Worm (Caenorhabditis elegans) whole organism, young adult: Measurements from ENCODE around the gene F58F12.4.
A peak's percentile ranks its signal among the peaks of the same experiment; 100 is the strongest.

Experiments
- C06A6.2 ChIP-seq: fragments of 200-800 bp; sonication (Bioruptor generic); conservative IDR thresholded peaks from 2 replicates; pipeline ENCODE4 v1.3.6; 2022; ENCODE audit warnings: missing genetic modification characterization, missing compliant biosample characterization
- F10E7.11 ChIP-seq: sonication (generic microtip); optimal IDR thresholded peaks from 2 replicates; lab custom pipeline; 2017; ENCODE audit warnings: mild to moderate bottlenecking, missing genetic modification characterization, moderate library complexity, missing compliant biosample characterization
- F22D6.2 ChIP-seq: sonication (generic microtip); optimal IDR thresholded peaks from 2 replicates; lab custom pipeline; 2016; ENCODE audit warnings: mild to moderate bottlenecking, missing genetic modification characterization, missing compliant biosample characterization
- F49E8.2 ChIP-seq: sonication (generic microtip); optimal IDR thresholded peaks from 3 replicates; lab custom pipeline; 2017; ENCODE audit warnings: missing genetic modification characterization, mild to moderate bottlenecking, missing compliant biosample characterization, antibody characterized with exemption, moderate library complexity; ENCODE audit not compliant: insufficient read depth
- F52B5.7 ChIP-seq: sonication (generic microtip); optimal IDR thresholded peaks from 2 replicates; lab custom pipeline; 2016; ENCODE audit warnings: mild to moderate bottlenecking, missing genetic modification characterization, missing compliant biosample characterization
- F57C9.4 ChIP-seq: sonication (generic microtip); optimal IDR thresholded peaks from 2 replicates; lab custom pipeline; 2017; ENCODE audit warnings: mild to moderate bottlenecking, missing genetic modification characterization, missing compliant biosample characterization
- T26A5.8 ChIP-seq: sonication (generic microtip); optimal IDR thresholded peaks from 2 replicates; lab custom pipeline; 2016; ENCODE audit warnings: missing genetic modification characterization, missing compliant biosample characterization
- Y53F4B.3 ChIP-seq: fragments of 200-800 bp; sonication (Bioruptor generic); IDR thresholded peaks from 2 replicates; pipeline ENCODE4 v1.3.6; 2022; ENCODE audit warnings: missing genetic modification reagents, missing genetic modification characterization, missing compliant biosample characterization
- Y53G8AR.9 ChIP-seq: fragments of 200-800 bp; sonication (Bioruptor generic); conservative IDR thresholded peaks from 2 replicates; pipeline ENCODE4 v1.3.6; 2022; ENCODE audit warnings: missing genetic modification reagents, missing genetic modification characterization, missing compliant biosample characterization
- Y79H2A.3 ChIP-seq: fragments of 200-800 bp; sonication (Bioruptor generic); conservative IDR thresholded peaks from 2 replicates; pipeline ENCODE4 v1.3.6; 2022; ENCODE audit warnings: missing genetic modification reagents, missing genetic modification characterization, missing compliant biosample characterization
- ZK185.1 ChIP-seq: sonication (generic microtip); optimal IDR thresholded peaks from 2 replicates; lab custom pipeline; 2016; ENCODE audit warnings: mild to moderate bottlenecking, missing genetic modification characterization, missing compliant biosample characterization; ENCODE audit not compliant: poor library complexity, severe bottlenecking
- akir-1 ChIP-seq: fragments of 200-800 bp; sonication (Bioruptor generic); optimal IDR thresholded peaks from 2 replicates; lab custom pipeline; 2018; ENCODE audit warnings: mild to moderate bottlenecking, missing genetic modification characterization, moderate library complexity, missing compliant biosample characterization
- attf-3 ChIP-seq: fragments of 200-800 bp; sonication (Bioruptor generic); conservative IDR thresholded peaks from 2 replicates; pipeline ENCODE4 v1.3.6; 2022; ENCODE audit warnings: missing genetic modification reagents, missing genetic modification characterization, missing compliant biosample characterization
- bed-1 ChIP-seq: fragments of 200-800 bp; sonication (Bioruptor generic); IDR thresholded peaks from 2 replicates; pipeline ENCODE4 v1.3.6; 2022; ENCODE audit warnings: missing genetic modification reagents, missing genetic modification characterization, missing compliant biosample characterization
- cebp-1 ChIP-seq, 2 experiments: fragments of 200-800 bp in 1 of 2; sonication (Bioruptor generic) in 1 of 2; sonication (generic microtip) in 1 of 2; IDR thresholded peaks in 1 of 2; optimal IDR thresholded peaks in 1 of 2; 2 replicates each; pipeline versions ENCODE4 v1.3.6 to Lab custom; 2017 to 2022; ENCODE audit warnings: missing compliant biosample characterization in 2 of 2, missing genetic modification characterization in 2 of 2, mild to moderate bottlenecking in 1 of 2, missing genetic modification reagents in 1 of 2, moderate library complexity in 1 of 2
- ceh-100 ChIP-seq: fragments of 200-800 bp; sonication (Bioruptor generic); IDR thresholded peaks from 2 replicates; pipeline ENCODE4 v1.3.6; 2022; ENCODE audit warnings: missing genetic modification reagents, missing genetic modification characterization, missing compliant biosample characterization
- ceh-40 ChIP-seq: fragments of 200-800 bp; sonication (Bioruptor generic); IDR thresholded peaks from 2 replicates; pipeline ENCODE4 v1.3.6; 2022; ENCODE audit warnings: missing genetic modification characterization, missing compliant biosample characterization
- chd-7 ChIP-seq: sonication (generic microtip); optimal IDR thresholded peaks from 2 replicates; lab custom pipeline; 2016; ENCODE audit warnings: mild to moderate bottlenecking, missing genetic modification characterization, moderate library complexity, missing compliant biosample characterization
- die-1 ChIP-seq: sonication (generic microtip); optimal IDR thresholded peaks from 2 replicates; lab custom pipeline; 2016; ENCODE audit warnings: missing genotype, mild to moderate bottlenecking, missing genetic modification characterization, missing compliant biosample characterization
- dpff-1 ChIP-seq: sonication (generic microtip); optimal IDR thresholded peaks from 2 replicates; lab custom pipeline; 2017; ENCODE audit warnings: mild to moderate bottlenecking, missing genetic modification characterization, missing compliant biosample characterization
- dpl-1 ChIP-seq: fragments of 150-350 bp; optimal IDR thresholded peaks from 2 replicates; lab custom pipeline; 2014; ENCODE audit warnings: missing biosample characterization, missing genetic modification reagents, missing genetic modification characterization
- egl-44 ChIP-seq: fragments of 200-800 bp; sonication (Bioruptor generic); IDR thresholded peaks from 2 replicates; pipeline ENCODE4 v1.3.6; 2022; ENCODE audit warnings: missing genetic modification reagents, missing genetic modification characterization, missing compliant biosample characterization
- ekl-4 ChIP-seq: fragments of 200-800 bp; sonication (Bioruptor generic); IDR thresholded peaks from 2 replicates; pipeline ENCODE4 v1.3.6; 2022; ENCODE audit warnings: missing genetic modification reagents, missing genetic modification characterization, missing compliant biosample characterization
- him-1 ChIP-seq: sonication (generic microtip); optimal IDR thresholded peaks from 2 replicates; lab custom pipeline; 2016; ENCODE audit warnings: missing genotype, missing genetic modification reagents, missing genetic modification characterization, missing compliant biosample characterization
- hlh-12 ChIP-seq: sonication (generic microtip); optimal IDR thresholded peaks from 2 replicates; lab custom pipeline; 2016; ENCODE audit warnings: missing genetic modification characterization, missing compliant biosample characterization
- hmg-1.2 ChIP-seq: fragments of 200-800 bp; sonication (Bioruptor generic); IDR thresholded peaks from 2 replicates; pipeline ENCODE4 v1.3.6; 2022; ENCODE audit warnings: missing genetic modification reagents, missing genetic modification characterization, missing compliant biosample characterization
- hmg-20 ChIP-seq: fragments of 200-800 bp; sonication (Bioruptor generic); IDR thresholded peaks from 2 replicates; pipeline ENCODE4 v1.3.6; 2022; ENCODE audit warnings: missing genetic modification reagents, missing genetic modification characterization, missing compliant biosample characterization
- lag-1 ChIP-seq: fragments of 200-800 bp; sonication (Bioruptor generic); IDR thresholded peaks from 2 replicates; pipeline ENCODE4 v1.3.6; 2022; ENCODE audit warnings: missing genetic modification reagents, missing genetic modification characterization, missing compliant biosample characterization
- let-526 ChIP-seq: fragments of 200-800 bp; sonication (Bioruptor generic); IDR thresholded peaks from 2 replicates; pipeline ENCODE4 v1.3.6; 2022; ENCODE audit warnings: missing genetic modification reagents, missing genetic modification characterization, missing compliant biosample characterization
- lin-26 ChIP-seq: fragments of 200-800 bp; sonication (Bioruptor generic); IDR thresholded peaks from 2 replicates; pipeline ENCODE4 v1.3.6; 2022; ENCODE audit warnings: missing genetic modification reagents, missing genetic modification characterization, missing compliant biosample characterization
- lin-35 ChIP-seq, 3 experiments: fragments of 150-350 bp in 2 of 3; sonication (generic microtip) in 1 of 3; optimal IDR thresholded peaks; 2 replicates each; lab custom pipeline; 2014 to 2018; ENCODE audit warnings: missing biosample characterization in 3 of 3, missing genetic modification characterization in 3 of 3, missing genetic modification reagents in 3 of 3
- lin-40 ChIP-seq: sonication (generic microtip); optimal IDR thresholded peaks from 2 replicates; lab custom pipeline; 2016; ENCODE audit warnings: missing genetic modification characterization, mild to moderate bottlenecking, missing compliant biosample characterization, missing genotype, missing genetic modification reagents
- lin-54 ChIP-seq: fragments of 200-800 bp; sonication (Bioruptor generic); optimal IDR thresholded peaks from 2 replicates; lab custom pipeline; 2018; ENCODE audit warnings: mild to moderate bottlenecking, missing genetic modification characterization, missing compliant biosample characterization
- madf-6 ChIP-seq: fragments of 200-800 bp; sonication (Bioruptor generic); IDR thresholded peaks from 2 replicates; pipeline ENCODE4 v1.3.6; 2022; ENCODE audit warnings: missing genetic modification reagents, missing genetic modification characterization, missing compliant biosample characterization
- mcd-1 ChIP-seq: fragments of 200-800 bp; sonication (Bioruptor generic); IDR thresholded peaks from 2 replicates; pipeline ENCODE4 v1.3.6; 2022; ENCODE audit warnings: missing genetic modification reagents, missing genetic modification characterization, missing compliant biosample characterization
- nfya-2 ChIP-seq: fragments of 200-800 bp; sonication (Bioruptor generic); IDR thresholded peaks from 2 replicates; pipeline ENCODE4 v1.3.6; 2022; ENCODE audit warnings: missing genetic modification reagents, missing genetic modification characterization, missing compliant biosample characterization
- pbrm-1 ChIP-seq: fragments of 200-800 bp; sonication (Bioruptor generic); IDR thresholded peaks from 2 replicates; pipeline ENCODE4 v1.3.6; 2022; ENCODE audit warnings: missing genetic modification reagents, missing genetic modification characterization, missing compliant biosample characterization
- pha-4 ChIP-seq: fragments of 150-350 bp; sonication (generic microtip); optimal IDR thresholded peaks from 2 replicates; lab custom pipeline; 2014; ENCODE audit warnings: missing biosample characterization, missing genetic modification reagents, missing genetic modification characterization
- rpc-1 ChIP-seq, 2 experiments: fragments of 150-350 bp in 1 of 2; sonication (generic microtip) in 1 of 2; optimal IDR thresholded peaks; 2 replicates each; lab custom pipeline; 2014 to 2018; ENCODE audit warnings: missing biosample characterization in 1 of 2, missing genetic modification characterization in 1 of 2, missing genetic modification reagents in 1 of 2, missing genotype in 1 of 2
- snpc-3.4 ChIP-seq: sonication (generic microtip); optimal IDR thresholded peaks from 2 replicates; lab custom pipeline; 2017; ENCODE audit warnings: missing genetic modification characterization, mild to moderate bottlenecking, missing compliant biosample characterization, antibody characterized with exemption, moderate library complexity, missing genotype, missing genetic modification reagents
- somi-1 ChIP-seq: fragments of 200-800 bp; sonication (Bioruptor generic); optimal IDR thresholded peaks from 2 replicates; lab custom pipeline; 2018; ENCODE audit warnings: mild to moderate bottlenecking, missing genetic modification characterization, missing compliant biosample characterization
- tbp1 ChIP-seq: fragments of 200-800 bp; sonication (Bioruptor generic); optimal IDR thresholded peaks from 2 replicates; lab custom pipeline; 2018; ENCODE audit warnings: mild to moderate bottlenecking, missing genetic modification characterization, missing compliant biosample characterization
- tlf-1 ChIP-seq: fragments of 200-800 bp; sonication (Bioruptor generic); optimal IDR thresholded peaks from 2 replicates; lab custom pipeline; 2018; ENCODE audit warnings: mild to moderate bottlenecking, missing genetic modification characterization, missing compliant biosample characterization
- zim-3 ChIP-seq: sonication (generic microtip); optimal IDR thresholded peaks from 2 replicates; lab custom pipeline; 2017; ENCODE audit warnings: mild to moderate bottlenecking, missing genetic modification characterization, moderate library complexity, missing compliant biosample characterization
- ztf-3 ChIP-seq: fragments of 200-800 bp; sonication (Bioruptor generic); optimal IDR thresholded peaks from 2 replicates; lab custom pipeline; 2018; ENCODE audit warnings: mild to moderate bottlenecking, missing genetic modification characterization, missing compliant biosample characterization

The F58F12.4 gene

ce11 chrII:6347341-6348118 lies 39.0 kb upstream of the F58F12.4 start, which contains the start of gene lgg-1 (continued):
- TF ChIP-seq ztf-3 (GFP tag; lab: Kevin White, UChicago) (peak; percentile 54), F22D6.2 (tag; lab: Kevin White, UChicago) (no peak), Y53F4B.3 (GFP tag; lab: Robert Waterston, UW) (no peak), let-526 (GFP tag; lab: Robert Waterston, UW) (peak; percentile 78; the same call in 1 of the 2 replicates), mcd-1 (GFP tag; lab: Robert Waterston, UW) (peak; percentile 56), F57C9.4 (tag; lab: Kevin White, UChicago) (no peak), zim-3 (tag; lab: Kevin White, UChicago) (peak; percentile 57), lin-26 (GFP tag; lab: Robert Waterston, UW) (peak; percentile 56), Y79H2A.3 (0 out of 2 replicates have a peak, but pooled peaks have one; percentile 6), ceh-100 (GFP tag; lab: Robert Waterston, UW) (no peak; the same call in 1 of the 2 replicates), snpc-3.4 (no peak), ceh-40 (GFP tag; lab: Robert Waterston, UW) (0 out of 2 replicates have a peak, but pooled peaks have one; percentile 16), madf-6 (GFP tag; lab: Robert Waterston, UW) (peak; percentile 33; the same call in 1 of the 2 replicates), cebp-1 (GFP tag; IDR thresholded peaks at IDR 0.05; lab: Robert Waterston, UW) (peak; percentile 87), cebp-1 (tag; optimal IDR thresholded peaks at IDR 0.05; lab: Kevin White, UChicago) (peak; percentile 96), lin-35 (GFP tag; optimal IDR thresholded peaks at IDR 0.05; lab: Kevin White, UChicago) (peak in 1 of 3 experiments; percentile 60), him-1 (tag; lab: Kevin White, UChicago) (no peak), ekl-4 (GFP tag; lab: Robert Waterston, UW) (0 out of 2 replicates have a peak, but pooled peaks have one; percentile 71), F10E7.11 (tag; lab: Kevin White, UChicago) (no peak), C06A6.2 (no peak), F52B5.7 (tag; lab: Kevin White, UChicago) (peak; percentile 56), T26A5.8 (tag; lab: Kevin White, UChicago) (no peak), tbp1 (GFP tag; lab: Kevin White, UChicago) (peak; percentile 44), nfya-2 (GFP tag; lab: Robert Waterston, UW) (no peak), die-1 (tag; lab: Kevin White, UChicago) (no peak), lin-54 (GFP tag; lab: Kevin White, UChicago) (peak; percentile 48), somi-1 (GFP tag; lab: Kevin White, UChicago) (no peak), egl-44 (GFP tag; lab: Robert Waterston, UW) (no peak; the same call in 1 of the 2 replicates), dpl-1 (GFP tag; lab: Kevin White, UChicago) (peak; percentile 40), tlf-1 (GFP tag; lab: Kevin White, UChicago) (no peak), hlh-12 (tag; lab: Kevin White, UChicago) (no peak), pbrm-1 (GFP tag; lab: Robert Waterston, UW) (peak; percentile 61), hmg-1.2 (GFP tag; lab: Robert Waterston, UW) (peak; percentile 52), lin-40 (peak; percentile 11), dpff-1 (tag; lab: Kevin White, UChicago) (no peak), chd-7 (tag; lab: Kevin White, UChicago) (peak; percentile 81), akir-1 (GFP tag; lab: Kevin White, UChicago) (no peak), Y53G8AR.9 (GFP tag; lab: Robert Waterston, UW) (peak; percentile 43; the same call in 1 of the 2 replicates), rpc-1 (optimal IDR thresholded peaks at IDR 0.05; lab: Kevin White, UChicago) (no peak), rpc-1 (tag; optimal IDR thresholded peaks at IDR 0.05; lab: Kevin White, UChicago) (no peak), bed-1 (GFP tag; lab: Robert Waterston, UW) (no peak), pha-4 (peak; percentile 83), F49E8.2 (tag; lab: Kevin White, UChicago) (no peak), lag-1 (GFP tag; lab: Robert Waterston, UW) (0 out of 2 replicates have a peak, but pooled peaks have one; percentile 35), hmg-20 (GFP tag; lab: Robert Waterston, UW) (peak; percentile 6; the same call in 1 of the 2 replicates), ZK185.1 (tag; lab: Kevin White, UChicago) (peak; percentile 72), attf-3 (no peak)
